Fruit fly (Drosophila melanogaster) ovary, adult (tissue): ENCODE data around the gene Tcs3.

ENCODE experiments used
- CG17801 ChIP-seq: fragments of 200-800 bp; optimal IDR thresholded peaks from 2 replicates; lab custom pipeline; 2019; ENCODE audit warnings: missing biosample characterization, mild to moderate bottlenecking, missing genetic modification characterization, moderate library complexity; ENCODE audit not compliant: partially characterized antibody

Gene Tcs3

dm6 chr3L:16329495-16329894 lies 22.3 kb upstream of the Tcs3 start, which contains the start of gene CG33061:
Gene CG33061, plus strand, starts transcription at chr3L:16329795.
- TF ChIP-seq CG17801, result no peak

- no peak for TF ChIP-seq CG17801
These were observed 21.1 kb upstream of the Tcs3 start, which contains the start of gene CG33060 for dm6 chr3L:16330740-16331139. Gene CG33060, plus strand, starts transcription at chr3L:16331040.

dm6 chr3L:16331633-16332032 lies 20.2 kb upstream of the Tcs3 start, which contains the start of gene retinin:
Gene retinin, plus strand, starts transcription at chr3L:16331933.
- no peak for TF ChIP-seq CG17801

dm6 chr3L:16333013-16333412 lies 18.8 kb upstream of the Tcs3 start, which contains the start of gene CG13056:
Gene CG13056, plus strand, starts transcription at chr3L:16333313.
- TF ChIP-seq CG17801, result no peak

dm6 chr3L:16334876-16335275 lies 16.9 kb upstream of the Tcs3 start:
- TF ChIP-seq CG17801, result no peak

- no peak for TF ChIP-seq CG17801
These were observed 14.1 kb upstream of the Tcs3 start for dm6 chr3L:16337739-16338138.

dm6 chr3L:16338703-16339102 lies 13.1 kb upstream of the Tcs3 start, which contains the start of gene CG4998:
Gene CG4998, plus strand, starts transcription at chr3L:16339003.
- TF ChIP-seq CG17801, result no peak

- TF ChIP-seq CG17801, result no peak
These were observed 12.3 kb upstream of the Tcs3 start for dm6 chr3L:16339463-16339862.

dm6 chr3L:16339873-16340272 lies 11.9 kb upstream of the Tcs3 start:
- no peak for TF ChIP-seq CG17801

dm6 chr3L:16346023-16346422 lies 5.8 kb upstream of the Tcs3 start, which contains the start of gene CG33257:
Gene CG33257, plus strand, starts transcription at chr3L:16346323.
- no peak for TF ChIP-seq CG17801

- TF ChIP-seq CG17801, result no peak
These were observed 3.9 kb upstream of the Tcs3 start, which contains the start of gene mRpS34 for dm6 chr3L:16347914-16348313. Gene mRpS34, plus strand, starts transcription at chr3L:16348074.

dm6 chr3L:16349686-16350085 lies 2.1 kb upstream of the Tcs3 start:
- TF ChIP-seq CG17801, result no peak

dm6 chr3L:16354197-16354596 lies 2.4 kb downstream of the Tcs3 start, which contains the start of gene Pdh:
Gene Pdh, minus strand, starts transcription at chr3L:16354297.
- TF ChIP-seq CG17801, result no peak

- no peak for TF ChIP-seq CG17801
These were observed 4.5 kb downstream of the Tcs3 start for dm6 chr3L:16356171-16356765.

- no peak for TF ChIP-seq CG17801
These were observed 5.5 kb downstream of the Tcs3 start for dm6 chr3L:16357187-16357728.

- no peak for TF ChIP-seq CG17801
These were observed 6.1 kb downstream of the Tcs3 start for dm6 chr3L:16357860-16358259.

dm6 chr3L:16359219-16359748 lies 7.5 kb downstream of the Tcs3 start, which contains the start of gene ringer:
Gene ringer, minus strand, starts transcription at chr3L:16359428.
- no peak for TF ChIP-seq CG17801

dm6 chr3L:16359795-16360194 lies 8.0 kb downstream of the Tcs3 start:
- no peak for TF ChIP-seq CG17801
